Fruit fly (Drosophila melanogaster) whole organism, pupa: Measurements from ENCODE around the gene Ance-2.

ENCODE experiments used
- CG8159 ChIP-seq: fragments of 200-800 bp; sonication (Bioruptor generic); optimal IDR thresholded peaks from 3 replicates; lab custom pipeline; 2018; ENCODE audit warnings: missing biosample characterization, mild to moderate bottlenecking, missing genetic modification characterization, moderate library complexity
- EcR ChIP-seq: fragments of 200-800 bp; sonication (Bioruptor generic); optimal IDR thresholded peaks from 3 replicates; lab custom pipeline; 2019; ENCODE audit warnings: missing biosample characterization, missing genetic modification characterization, mild to moderate bottlenecking, moderate library complexity, missing genetic modification reagents
- Ets98B ChIP-seq: fragments of 200-800 bp; sonication (Bioruptor generic); IDR thresholded peaks from 2 replicates; pipeline ENCODE4 v1.3.6; 2022; ENCODE audit warnings: missing biosample characterization, missing genetic modification characterization
- Pif1B ChIP-seq: fragments of 200-800 bp; sonication (Bioruptor generic); optimal IDR thresholded peaks from 3 replicates; lab custom pipeline; 2016; ENCODE audit warnings: missing biosample characterization, missing genetic modification characterization
- gl ChIP-seq: fragments of 200-800 bp; sonication (Bioruptor generic); optimal IDR thresholded peaks from 2 replicates; lab custom pipeline; 2018; ENCODE audit warnings: missing biosample characterization, mild to moderate bottlenecking, missing genetic modification characterization

DNA sequence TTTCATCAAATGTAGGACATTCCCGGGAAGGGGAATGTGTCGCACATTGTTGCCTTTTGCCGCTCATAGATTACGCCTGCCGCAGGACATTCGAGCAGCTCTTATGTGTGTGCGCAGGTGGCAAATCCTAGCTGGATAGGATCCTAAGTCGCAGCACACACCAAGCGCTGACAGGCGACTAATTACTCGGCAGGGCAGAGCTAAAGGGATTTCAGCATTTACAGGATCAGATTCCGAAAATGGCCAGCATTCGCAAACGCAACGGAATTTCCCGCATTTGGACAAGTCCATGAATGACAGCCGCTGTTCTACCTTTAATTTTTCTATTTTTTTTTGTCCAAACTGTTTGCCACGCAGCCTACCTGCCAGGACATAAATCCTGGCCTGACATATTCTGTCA lies 41.5 kb upstream of the Ance-2 start:
- TF ChIP-seq Pif1B (GFP tag; lab: Kevin White, UChicago) (no peak), Ets98B (no peak), gl (no peak), EcR (GFP tag; lab: Kevin White, UChicago) (no peak), CG8159 (no peak)
